Worm (Caenorhabditis elegans) whole organism, L4/young adult: ENCODE data around the gene anmt-2.

Experiments
- W03F9.2 ChIP-seq: fragments of 150-350 bp; optimal IDR thresholded peaks from 2 replicates; lab custom pipeline; 2014; ENCODE audit warnings: missing biosample characterization, missing genetic modification characterization
- him-1 ChIP-seq: sonication (generic microtip); optimal IDR thresholded peaks from 2 replicates; lab custom pipeline; 2016; ENCODE audit warnings: missing genotype, missing genetic modification reagents, missing genetic modification characterization, missing compliant biosample characterization

DNA sequence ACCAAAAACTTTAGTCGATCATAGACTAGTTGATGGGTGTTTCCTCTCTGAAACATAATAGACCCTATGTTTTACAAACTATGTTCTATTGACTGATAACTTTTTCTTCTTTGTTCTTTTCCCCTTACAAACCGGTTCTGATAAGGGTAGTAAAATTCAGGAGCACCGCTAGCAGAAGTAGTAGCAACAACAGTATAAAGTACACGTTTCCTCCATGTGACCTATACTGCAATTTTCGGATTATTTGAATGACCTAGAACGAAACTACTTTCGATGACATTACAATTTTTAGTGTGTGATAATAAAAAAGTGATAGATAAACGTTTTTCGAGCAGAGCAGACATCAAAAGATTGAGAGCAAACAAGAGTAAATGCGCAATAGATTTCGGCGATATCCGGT lies 22.7 kb upstream of the anmt-2 start:
- TF ChIP-seq W03F9.2 (tag; lab: Kevin White, UChicago) (no peak), him-1 (tag; lab: Kevin White, UChicago) (no peak)
